Worm (Caenorhabditis elegans) whole organism, L4/young adult: ENCODE data around the gene F01D5.2.

Source experiments
- W03F9.2 ChIP-seq: fragments of 150-350 bp; optimal IDR thresholded peaks from 2 replicates; lab custom pipeline; 2014; ENCODE audit warnings: missing biosample characterization, missing genetic modification characterization
- dao-5 ChIP-seq: sonication (generic microtip); optimal IDR thresholded peaks from 2 replicates; lab custom pipeline; 2016; ENCODE audit warnings: missing genotype, missing genetic modification characterization, moderate library complexity, missing compliant biosample characterization

- TF ChIP-seq dao-5 (tag; lab: Kevin White, UChicago) (no peak), W03F9.2 (no peak)
These were observed 38.8 kb upstream of the F01D5.2 start for ce11 chrII:14037484-14038303.
